Worm (Caenorhabditis elegans): ENCODE data around the gene gst-44.

DNA sequence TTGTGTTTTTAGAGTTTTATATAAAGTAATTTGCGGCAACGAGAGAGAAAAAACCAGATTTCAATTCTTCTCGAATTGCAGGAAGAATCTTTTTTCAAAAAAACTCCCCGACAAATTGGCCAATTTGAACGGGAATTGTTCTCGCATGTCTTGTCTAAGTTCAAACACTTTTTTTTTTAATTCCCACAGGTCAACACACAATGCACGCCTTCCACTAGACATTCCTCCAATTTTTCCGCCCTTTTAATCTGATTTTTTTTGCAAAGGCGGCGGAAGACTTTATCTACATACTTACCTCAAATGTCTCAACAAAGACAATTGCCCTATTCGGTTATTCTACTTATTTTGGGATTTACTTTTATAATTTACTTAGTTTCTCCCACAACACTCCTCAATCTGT, 17.0 kb downstream of the gst-44 start, which contains the start of gene F26D2.3:
- TF ChIP-seq lsy-2 (tag; optimal IDR thresholded peaks at IDR 0.05) (no peak), fos-1 (tag; optimal IDR thresholded peaks at IDR 0.05) (no peak)
